Worm (Caenorhabditis elegans): ENCODE results near the gene F22E5.12.
"Not testable (repeated sequence)": the region's sequence is repeated elsewhere in the genome, so short reads cannot be mapped to it uniquely, and the experiment has no call there.

DNA sequence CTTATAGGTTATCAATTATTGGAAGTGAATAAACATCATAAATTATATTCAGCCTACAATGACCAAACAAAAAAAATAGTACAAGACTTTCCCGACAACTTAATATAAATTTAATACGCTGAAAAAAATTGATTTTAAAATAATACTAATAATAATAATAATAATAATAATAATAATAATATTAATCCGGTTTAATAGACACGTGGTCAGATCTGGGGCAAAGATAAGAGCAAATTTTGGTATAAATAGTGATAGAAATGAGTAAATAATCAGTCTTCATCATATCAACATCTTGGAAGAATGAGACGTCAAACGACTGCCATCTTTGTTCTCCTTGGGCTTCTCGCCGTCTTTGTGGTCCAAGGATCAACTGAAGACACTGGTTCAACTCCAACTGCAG, 30.0 kb downstream of the F22E5.12 start, which contains the start of gene msrp-5:
- not testable (repeated sequence) for TF ChIP-seq mml-1, ceh-28, egl-27 (tag; optimal IDR thresholded peaks at IDR 0.05)

Measured in whole organism, L3 larva.